Fruit fly (Drosophila melanogaster) whole organism, embryonic: Measurements from ENCODE around the gene CG1024.

Source experiments
- Abd-B ChIP-seq: fragments of 200-800 bp; sonication (Bioruptor generic); optimal IDR thresholded peaks from 2 replicates; lab custom pipeline; 2018; ENCODE audit warnings: missing biosample characterization, mild to moderate bottlenecking, missing genetic modification characterization, moderate library complexity
- Adf1 ChIP-seq: fragments of 200-800 bp; sonication (Bioruptor generic); IDR thresholded peaks from 2 replicates; pipeline ENCODE4 v1.3.6; 2022; ENCODE audit warnings: missing biosample characterization, missing genetic modification characterization
- Atf-2 ChIP-seq: fragments of 200-800 bp; sonication (Bioruptor generic); optimal IDR thresholded peaks from 2 replicates; lab custom pipeline; 2016; ENCODE audit warnings: missing biosample characterization, missing genetic modification characterization
- Bgb ChIP-seq: fragments of 200-800 bp; sonication (Bioruptor generic); IDR thresholded peaks from 2 replicates; pipeline ENCODE4 v1.3.6; 2022; ENCODE audit warnings: missing biosample characterization, missing genetic modification characterization; ENCODE audit not compliant: partially characterized antibody
- CG10565 ChIP-seq: fragments of 200-800 bp; sonication (Bioruptor generic); optimal IDR thresholded peaks from 3 replicates; lab custom pipeline; 2016; ENCODE audit warnings: missing biosample characterization, mild to moderate bottlenecking, missing genetic modification characterization
- CG12659 ChIP-seq: fragments of 200-800 bp; sonication (Bioruptor generic); optimal IDR thresholded peaks from 3 replicates; lab custom pipeline; 2017; ENCODE audit warnings: mild to moderate bottlenecking, missing biosample characterization, missing genetic modification reagents, missing genetic modification characterization
- CG16813 ChIP-seq: fragments of 200-800 bp; sonication (Bioruptor generic); IDR thresholded peaks from 3 replicates; pipeline ENCODE4 v1.3.6; 2022; ENCODE audit warnings: missing biosample characterization, missing genetic modification characterization; ENCODE audit not compliant: partially characterized antibody
- CG17328 ChIP-seq: fragments of 200-800 bp; sonication (Bioruptor generic); IDR thresholded peaks from 2 replicates; pipeline ENCODE4 v1.3.6; 2022; ENCODE audit warnings: missing biosample characterization, missing genetic modification characterization
- CG2712 ChIP-seq: fragments of 200-800 bp; optimal IDR thresholded peaks from 3 replicates; lab custom pipeline; 2019; ENCODE audit warnings: missing biosample characterization, mild to moderate bottlenecking, missing genetic modification characterization, moderate library complexity
- CG2875 ChIP-seq: fragments of 200-800 bp; sonication (Bioruptor generic); optimal IDR thresholded peaks from 2 replicates; lab custom pipeline; 2017; ENCODE audit warnings: missing biosample characterization, mild to moderate bottlenecking, missing genetic modification characterization, missing genetic modification reagents
- CG30403 ChIP-seq: fragments of 200-800 bp; sonication (Bioruptor generic); optimal IDR thresholded peaks from 3 replicates; lab custom pipeline; 2016; ENCODE audit warnings: missing biosample characterization, missing genetic modification characterization
- CG32772 ChIP-seq: fragments of 200-800 bp; sonication (Bioruptor generic); IDR thresholded peaks from 2 replicates; pipeline ENCODE4 v1.3.6; 2022; ENCODE audit warnings: missing biosample characterization, missing genetic modification characterization
- CG7372 ChIP-seq: fragments of 200-800 bp; sonication (Bioruptor generic); IDR thresholded peaks from 2 replicates; pipeline ENCODE4 v1.3.6; 2022; ENCODE audit warnings: missing biosample characterization, missing genetic modification characterization
- CG8281 ChIP-seq: fragments of 200-800 bp; sonication (Bioruptor generic); optimal IDR thresholded peaks from 2 replicates; lab custom pipeline; 2018; ENCODE audit warnings: missing biosample characterization, mild to moderate bottlenecking, missing genetic modification characterization, moderate library complexity
- CG8359 ChIP-seq: fragments of 200-800 bp; sonication (Bioruptor generic); optimal IDR thresholded peaks from 2 replicates; lab custom pipeline; 2017; ENCODE audit warnings: missing biosample characterization, mild to moderate bottlenecking, missing genetic modification characterization, borderline replicate concordance
- CG9727 ChIP-seq: fragments of 200-800 bp; sonication (Bioruptor generic); optimal IDR thresholded peaks from 3 replicates; lab custom pipeline; 2017; ENCODE audit warnings: missing biosample characterization, mild to moderate bottlenecking, missing genetic modification characterization
- CG9817 ChIP-seq: fragments of 200-800 bp; sonication (Bioruptor generic); optimal IDR thresholded peaks from 2 replicates; lab custom pipeline; 2018; ENCODE audit warnings: missing biosample characterization, mild to moderate bottlenecking, missing genetic modification characterization, moderate library complexity
- CrebB ChIP-seq: fragments of 200-800 bp; sonication (Bioruptor generic); optimal IDR thresholded peaks from 3 replicates; lab custom pipeline; 2018; ENCODE audit warnings: missing biosample characterization, mild to moderate bottlenecking, missing genetic modification characterization
- Dad ChIP-seq: fragments of 200-800 bp; sonication (Bioruptor generic); optimal IDR thresholded peaks from 3 replicates; lab custom pipeline; 2016; ENCODE audit warnings: missing biosample characterization, missing genetic modification characterization
- Doc2 ChIP-seq: fragments of 200-800 bp; sonication (Bioruptor generic); IDR thresholded peaks from 2 replicates; pipeline ENCODE4 v1.3.6; 2022; ENCODE audit warnings: missing biosample characterization, missing genetic modification characterization
- Gsc ChIP-seq: fragments of 200-800 bp; sonication (Bioruptor generic); IDR thresholded peaks from 2 replicates; pipeline ENCODE4 v1.3.6; 2022; ENCODE audit warnings: missing biosample characterization, missing genetic modification characterization
- HLH4C ChIP-seq: fragments of 200-800 bp; sonication (Bioruptor generic); IDR thresholded peaks from 3 replicates; pipeline ENCODE4 v1.3.6; 2022; ENCODE audit warnings: missing biosample characterization, missing genetic modification characterization; ENCODE audit not compliant: partially characterized antibody
- Kr ChIP-seq: fragments of 200-800 bp; sonication (Bioruptor generic); optimal IDR thresholded peaks from 2 replicates; lab custom pipeline; 2017; ENCODE audit warnings: missing biosample characterization, mild to moderate bottlenecking, missing genetic modification characterization
- Lhr ChIP-seq: fragments of 200-800 bp; sonication (Bioruptor generic); optimal IDR thresholded peaks from 3 replicates; lab custom pipeline; 2017; ENCODE audit warnings: mild to moderate bottlenecking, missing biosample characterization, missing genetic modification reagents, missing genetic modification characterization
- MBD-R2 ChIP-seq: fragments of 200-800 bp; sonication (Bioruptor generic); IDR thresholded peaks from 2 replicates; pipeline ENCODE4 v1.3.6; 2022; ENCODE audit warnings: missing biosample characterization, missing genetic modification characterization
- Mes4 ChIP-seq: fragments of 200-800 bp; sonication (Bioruptor generic); optimal IDR thresholded peaks from 2 replicates; lab custom pipeline; 2016; ENCODE audit warnings: missing biosample characterization, missing genetic modification characterization
- Mrtf ChIP-seq: fragments of 200-800 bp; sonication (Bioruptor generic); IDR thresholded peaks from 3 replicates; pipeline ENCODE4 v1.3.6; 2022; ENCODE audit warnings: missing biosample characterization, missing genetic modification characterization
- Optix ChIP-seq: fragments of 200-800 bp; sonication (Bioruptor generic); IDR thresholded peaks from 3 replicates; pipeline ENCODE4 v1.3.6; 2022; ENCODE audit warnings: missing biosample characterization, missing genetic modification characterization
- Rx ChIP-seq: fragments of 200-800 bp; sonication (Bioruptor generic); IDR thresholded peaks from 2 replicates; pipeline ENCODE4 v1.3.6; 2022; ENCODE audit warnings: missing biosample characterization, missing genetic modification characterization
- Xbp1 ChIP-seq: fragments of 200-800 bp; sonication (Bioruptor generic); optimal IDR thresholded peaks from 3 replicates; lab custom pipeline; 2016; ENCODE audit warnings: missing biosample characterization, mild to moderate bottlenecking, missing genetic modification characterization
- ac ChIP-seq: fragments of 200-800 bp; sonication (Bioruptor generic); optimal IDR thresholded peaks from 3 replicates; lab custom pipeline; 2017; ENCODE audit warnings: missing biosample characterization, mild to moderate bottlenecking, missing genetic modification characterization
- al ChIP-seq: fragments of 200-800 bp; sonication (Bioruptor generic); IDR thresholded peaks from 2 replicates; pipeline ENCODE4 v1.3.6; 2022; ENCODE audit warnings: missing biosample characterization, missing genetic modification characterization
- corto ChIP-seq: fragments of 200-800 bp; sonication (Bioruptor generic); optimal IDR thresholded peaks from 2 replicates; lab custom pipeline; 2016; ENCODE audit warnings: missing biosample characterization, mild to moderate bottlenecking, missing genetic modification characterization, moderate library complexity
- disco-r ChIP-seq: fragments of 200-800 bp; sonication (Bioruptor generic); optimal IDR thresholded peaks from 2 replicates; lab custom pipeline; 2016; ENCODE audit warnings: missing biosample characterization, missing genetic modification characterization
- esg ChIP-seq: fragments of 200-800 bp; sonication (Bioruptor generic); conservative IDR thresholded peaks from 2 replicates; pipeline ENCODE4 v1.3.6; 2022; ENCODE audit warnings: missing biosample characterization, missing genetic modification characterization
- gcm ChIP-seq: fragments of 200-800 bp; sonication (Bioruptor generic); optimal IDR thresholded peaks from 2 replicates; lab custom pipeline; 2019; ENCODE audit warnings: missing biosample characterization, mild to moderate bottlenecking, missing genetic modification characterization, moderate library complexity
- gfzf ChIP-seq: fragments of 200-800 bp; sonication (Bioruptor generic); optimal IDR thresholded peaks from 2 replicates; lab custom pipeline; 2016; ENCODE audit warnings: missing biosample characterization, mild to moderate bottlenecking, missing genetic modification characterization, moderate library complexity
- gsb-n ChIP-seq: fragments of 200-800 bp; sonication (Bioruptor generic); optimal IDR thresholded peaks from 3 replicates; lab custom pipeline; 2018; ENCODE audit warnings: missing biosample characterization, mild to moderate bottlenecking, missing genetic modification characterization
- lmd ChIP-seq: fragments of 200-800 bp; sonication (Bioruptor generic); IDR thresholded peaks from 2 replicates; pipeline ENCODE4 v1.3.6; 2022; ENCODE audit warnings: missing biosample characterization, missing genetic modification characterization
- nau ChIP-seq: fragments of 200-800 bp; sonication (Bioruptor generic); optimal IDR thresholded peaks from 3 replicates; lab custom pipeline; 2017; ENCODE audit warnings: missing biosample characterization, mild to moderate bottlenecking, missing genetic modification characterization, missing genetic modification reagents
- nmo ChIP-seq: fragments of 200-800 bp; sonication (Bioruptor generic); optimal IDR thresholded peaks from 2 replicates; lab custom pipeline; 2018; ENCODE audit warnings: missing biosample characterization, mild to moderate bottlenecking, missing genetic modification characterization, moderate library complexity
- org-1 ChIP-seq: fragments of 200-800 bp; sonication (Bioruptor generic); optimal IDR thresholded peaks from 2 replicates; lab custom pipeline; 2017; ENCODE audit warnings: missing biosample characterization, missing genetic modification characterization
- ranshi ChIP-seq: fragments of 200-800 bp; sonication (Bioruptor generic); IDR thresholded peaks from 2 replicates; pipeline ENCODE4 v1.3.6; 2022; ENCODE audit warnings: missing biosample characterization, missing genetic modification characterization
- rib ChIP-seq: fragments of 200-800 bp; sonication (Bioruptor generic); IDR thresholded peaks from 2 replicates; pipeline ENCODE4 v1.3.6; 2022; ENCODE audit warnings: missing biosample characterization, missing genetic modification characterization
- run ChIP-seq: fragments of 200-800 bp; sonication (Bioruptor generic); optimal IDR thresholded peaks from 3 replicates; lab custom pipeline; 2018; ENCODE audit warnings: missing biosample characterization, mild to moderate bottlenecking, missing genetic modification characterization
- salm ChIP-seq: fragments of 200-800 bp; sonication (Bioruptor generic); optimal IDR thresholded peaks from 2 replicates; lab custom pipeline; 2018; ENCODE audit warnings: missing biosample characterization, mild to moderate bottlenecking, missing genetic modification characterization
- slbo ChIP-seq: fragments of 200-800 bp; sonication (Bioruptor generic); IDR thresholded peaks from 2 replicates; pipeline ENCODE4 v1.3.6; 2022; ENCODE audit warnings: missing biosample characterization, missing genetic modification characterization
- sr ChIP-seq: fragments of 200-800 bp; sonication (Bioruptor generic); IDR thresholded peaks from 3 replicates; pipeline ENCODE4 v1.3.6; 2022; ENCODE audit warnings: missing biosample characterization, missing genetic modification characterization
- stc ChIP-seq: fragments of 200-800 bp; sonication (Bioruptor generic); IDR thresholded peaks from 2 replicates; pipeline ENCODE4 v1.3.6; 2022; ENCODE audit warnings: missing biosample characterization, missing genetic modification characterization
- trem ChIP-seq: fragments of 200-800 bp; optimal IDR thresholded peaks from 3 replicates; lab custom pipeline; 2019; ENCODE audit warnings: missing biosample characterization, mild to moderate bottlenecking, missing genetic modification characterization, moderate library complexity

CG1024 gene

DNA sequence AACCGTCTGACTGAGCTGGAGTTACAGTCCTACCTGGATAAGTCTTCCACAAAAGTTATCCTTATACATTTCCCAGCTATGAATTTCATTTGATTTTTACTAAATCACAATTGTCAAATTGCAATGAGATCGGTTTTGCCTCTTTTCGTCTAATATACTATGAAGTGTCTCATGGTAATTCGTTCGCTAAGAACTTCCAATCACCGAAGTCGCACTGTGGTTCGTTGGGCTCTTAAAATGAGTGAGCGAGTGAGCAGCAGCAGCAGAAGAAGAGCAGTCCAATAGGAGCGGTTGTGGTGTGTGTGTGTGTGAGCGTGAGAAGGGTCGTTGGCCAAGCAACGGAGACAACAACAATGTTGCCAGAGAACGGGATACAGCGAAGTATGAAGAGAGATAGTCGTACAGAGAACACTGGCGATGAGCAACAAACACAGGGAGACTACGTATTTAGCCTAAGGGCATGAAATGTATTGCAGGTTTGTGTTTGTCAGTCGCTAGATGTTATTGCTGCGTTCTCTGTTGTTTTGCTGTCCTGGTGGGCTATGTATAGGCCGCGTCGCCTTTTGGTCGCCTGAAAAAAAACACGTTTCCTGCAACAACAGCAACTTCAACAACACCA lies 44.0 kb upstream of the CG1024 start (continued):
- TF ChIP-seq CG16813 (GFP tag; lab: Robert Waterston, UW): no peak
- TF ChIP-seq CG17328 (GFP tag; lab: Robert Waterston, UW): peak; percentile 94
- TF ChIP-seq Kr (GFP tag; lab: Kevin White, UChicago): peak; percentile 53
- peak; percentile 90 for TF ChIP-seq ranshi (GFP tag; lab: Robert Waterston, UW)
- TF ChIP-seq nmo (GFP tag; lab: Kevin White, UChicago): peak; percentile 89
- peak; percentile 93 for TF ChIP-seq CG2712 (tag; lab: Kevin White, UChicago)
- peak; percentile 81 for TF ChIP-seq nau
- TF ChIP-seq Abd-B (GFP tag; lab: Kevin White, UChicago): peak; percentile 87
- TF ChIP-seq Adf1 (GFP tag; lab: Robert Waterston, UW): peak; percentile 65
- no peak for TF ChIP-seq gfzf (GFP tag; lab: Kevin White, UChicago)
- peak; percentile 94 for TF ChIP-seq Xbp1 (GFP tag; lab: Kevin White, UChicago)
- peak; percentile 73 for TF ChIP-seq rib
- TF ChIP-seq Optix (GFP tag; lab: Robert Waterston, UW): peak; percentile 86
- peak; percentile 71 for TF ChIP-seq CG7372 (GFP tag; lab: Robert Waterston, UW)
- TF ChIP-seq HLH4C: no peak
- TF ChIP-seq slbo (GFP tag; lab: Robert Waterston, UW): peak; percentile 92
- TF ChIP-seq gcm (GFP tag; lab: Kevin White, UChicago): peak; percentile 90
- peak; percentile 89 for TF ChIP-seq CG2875 (GFP tag; lab: Kevin White, UChicago)
- TF ChIP-seq CG8359 (GFP tag; lab: Kevin White, UChicago): peak; percentile 76
- TF ChIP-seq CG30403 (GFP tag; lab: Kevin White, UChicago): peak; percentile 94
- TF ChIP-seq Rx (GFP tag; lab: Robert Waterston, UW): peak; percentile 85
- TF ChIP-seq Mes4 (GFP tag; lab: Kevin White, UChicago): peak; percentile 92
- peak; percentile 88 for TF ChIP-seq gsb-n (tag; lab: Kevin White, UChicago)
- TF ChIP-seq CrebB (tag; lab: Kevin White, UChicago): peak; percentile 91
- peak; percentile 89 for TF ChIP-seq esg (GFP tag; lab: Robert Waterston, UW)
- peak; percentile 85 for TF ChIP-seq Dad (GFP tag; lab: Kevin White, UChicago)
- TF ChIP-seq Atf-2 (GFP tag; lab: Kevin White, UChicago): peak; percentile 89
- TF ChIP-seq salm (tag; lab: Kevin White, UChicago): peak; percentile 79
- TF ChIP-seq CG8281: peak; percentile 67
- TF ChIP-seq lmd (GFP tag; lab: Robert Waterston, UW): peak; percentile 91
- TF ChIP-seq stc (GFP tag; lab: Robert Waterston, UW): peak; percentile 91
- peak; percentile 92 for TF ChIP-seq CG9817
- TF ChIP-seq ac (GFP tag; lab: Kevin White, UChicago): peak; percentile 80
- no peak for TF ChIP-seq Bgb (GFP tag; lab: Robert Waterston, UW)
- TF ChIP-seq CG12659 (GFP tag; lab: Kevin White, UChicago): peak; percentile 89
- TF ChIP-seq al (GFP tag; lab: Robert Waterston, UW): peak; percentile 83
- TF ChIP-seq org-1 (GFP tag; lab: Kevin White, UChicago): peak; percentile 93
- TF ChIP-seq trem (tag; lab: Kevin White, UChicago): peak; percentile 83
- peak; percentile 80; the same call in 1 of the 2 replicates for TF ChIP-seq MBD-R2 (GFP tag; lab: Robert Waterston, UW)
- no peak for TF ChIP-seq Gsc (GFP tag; lab: Robert Waterston, UW)
- peak; percentile 64; the same call in 2 of the 3 replicates for TF ChIP-seq sr (GFP tag; lab: Robert Waterston, UW)
- peak; percentile 93 for TF ChIP-seq CG9727 (GFP tag; lab: Kevin White, UChicago)
- no peak for TF ChIP-seq CG10565
- TF ChIP-seq Lhr (GFP tag; lab: Kevin White, UChicago): peak; percentile 59
- TF ChIP-seq CG32772 (GFP tag; lab: Robert Waterston, UW): peak; percentile 84
- peak; percentile 97 for TF ChIP-seq corto (GFP tag; lab: Kevin White, UChicago)
- TF ChIP-seq disco-r: peak; percentile 86
- TF ChIP-seq run (tag; lab: Kevin White, UChicago): peak; percentile 79
- TF ChIP-seq Doc2 (GFP tag; lab: Robert Waterston, UW): 0 out of 2 replicates have a peak, but pooled peaks have one; percentile 9
- peak; percentile 86 for TF ChIP-seq Mrtf (GFP tag; lab: Robert Waterston, UW)
